Worm (Caenorhabditis elegans) whole organism, L2 larva: ENCODE data around the gene eif-3.L.

Source experiments
- C34F6.9 ChIP-seq: fragments of 150-350 bp; optimal IDR thresholded peaks from 2 replicates; lab custom pipeline; 2014; ENCODE audit warnings: missing biosample characterization, missing genetic modification characterization
- F13H6.1 ChIP-seq: sonication (generic microtip); optimal IDR thresholded peaks from 2 replicates; lab custom pipeline; 2016; ENCODE audit warnings: missing genetic modification characterization, missing compliant biosample characterization
- R02D3.7 ChIP-seq: fragments of 150-350 bp; optimal IDR thresholded peaks from 2 replicates; lab custom pipeline; 2014; ENCODE audit warnings: missing biosample characterization, missing genetic modification characterization
- Y55F3AM.14 ChIP-seq: fragments of 200-800 bp; sonication (Bioruptor generic); optimal IDR thresholded peaks from 2 replicates; lab custom pipeline; 2018; ENCODE audit warnings: mild to moderate bottlenecking, missing genetic modification characterization, missing compliant biosample characterization
- ZK546.5 ChIP-seq: sonication (generic microtip); optimal IDR thresholded peaks from 2 replicates; lab custom pipeline; 2017; ENCODE audit warnings: missing biosample characterization, missing genetic modification characterization
- alr-1 ChIP-seq: fragments of 150-350 bp; optimal IDR thresholded peaks from 2 replicates; lab custom pipeline; 2014; ENCODE audit warnings: missing biosample characterization, missing genetic modification characterization
- aly-2 ChIP-seq: fragments of 150-350 bp; optimal IDR thresholded peaks from 2 replicates; lab custom pipeline; 2014; ENCODE audit warnings: missing biosample characterization, missing genetic modification characterization
- blmp-1 ChIP-seq: sonication (generic microtip); optimal IDR thresholded peaks from 2 replicates; lab custom pipeline; 2017; ENCODE audit warnings: missing genetic modification characterization, mild to moderate bottlenecking, missing compliant biosample characterization, antibody characterized with exemption, moderate library complexity; ENCODE audit not compliant: insufficient read depth
- ceh-82 ChIP-seq: fragments of 150-350 bp; optimal IDR thresholded peaks from 2 replicates; lab custom pipeline; 2014; ENCODE audit warnings: missing biosample characterization, missing genetic modification characterization
- crh-2 ChIP-seq: sonication (generic microtip); optimal IDR thresholded peaks from 2 replicates; lab custom pipeline; 2017; ENCODE audit warnings: missing biosample characterization, missing genetic modification characterization
- dmd-4 ChIP-seq: sonication (generic microtip); optimal IDR thresholded peaks from 2 replicates; lab custom pipeline; 2017; ENCODE audit warnings: missing biosample characterization, missing genetic modification characterization
- egl-27 ChIP-seq: sonication (generic microtip); optimal IDR thresholded peaks from 3 replicates; lab custom pipeline; 2017; ENCODE audit warnings: missing biosample characterization, missing genetic modification reagents, missing genetic modification characterization
- elt-1 ChIP-seq: fragments of 150-350 bp; optimal IDR thresholded peaks from 2 replicates; lab custom pipeline; 2014; ENCODE audit warnings: missing biosample characterization, missing genetic modification characterization
- elt-3 ChIP-seq: sonication (generic microtip); optimal IDR thresholded peaks from 2 replicates; lab custom pipeline; 2017; ENCODE audit warnings: missing biosample characterization, missing genetic modification characterization
- fos-1 ChIP-seq: fragments of 150-350 bp; optimal IDR thresholded peaks from 2 replicates; lab custom pipeline; 2014; ENCODE audit warnings: missing biosample characterization, missing genetic modification characterization
- gmeb-1 ChIP-seq: fragments of 150-350 bp; optimal IDR thresholded peaks from 2 replicates; lab custom pipeline; 2014; ENCODE audit warnings: missing biosample characterization, missing genetic modification characterization
- lin-11 ChIP-seq: fragments of 150-350 bp; sonication (generic microtip); optimal IDR thresholded peaks from 2 replicates; lab custom pipeline; 2014; ENCODE audit warnings: missing biosample characterization, missing genetic modification characterization, inconsistent platforms, mixed read lengths
- lin-13 ChIP-seq: fragments of 150-350 bp; optimal IDR thresholded peaks from 2 replicates; lab custom pipeline; 2014; ENCODE audit warnings: missing biosample characterization, missing genetic modification reagents, missing genetic modification characterization
- lin-39 ChIP-seq: fragments of 150-350 bp; optimal IDR thresholded peaks from 2 replicates; lab custom pipeline; 2014; ENCODE audit warnings: missing biosample characterization, missing genetic modification reagents, missing genetic modification characterization
- lsy-2 ChIP-seq, 2 experiments: fragments of 150-350 bp in 1 of 2; sonication (generic microtip) in 1 of 2; optimal IDR thresholded peaks; 2 replicates each; lab custom pipeline; 2014 to 2017; ENCODE audit warnings: missing biosample characterization in 2 of 2, missing genetic modification characterization in 2 of 2
- mab-5 ChIP-seq: fragments of 150-350 bp; optimal IDR thresholded peaks from 2 replicates; lab custom pipeline; 2014; ENCODE audit warnings: missing biosample characterization, missing genetic modification characterization
- mdl-1 ChIP-seq, 2 experiments: fragments of 150-350 bp in 1 of 2; sonication (generic microtip) in 1 of 2; optimal IDR thresholded peaks; 2 replicates each; lab custom pipeline; 2017; ENCODE audit warnings: missing biosample characterization in 2 of 2, missing genetic modification characterization in 2 of 2
- nhr-10 ChIP-seq: sonication (generic microtip); optimal IDR thresholded peaks from 2 replicates; lab custom pipeline; 2017; ENCODE audit warnings: missing biosample characterization, missing genetic modification characterization
- nhr-11 ChIP-seq: fragments of 150-350 bp; optimal IDR thresholded peaks from 2 replicates; lab custom pipeline; 2014; ENCODE audit warnings: missing biosample characterization, missing genetic modification characterization
- nhr-12 ChIP-seq: fragments of 150-350 bp; optimal IDR thresholded peaks from 2 replicates; lab custom pipeline; 2014; ENCODE audit warnings: missing biosample characterization, missing genetic modification characterization
- nhr-129 ChIP-seq: fragments of 150-350 bp; optimal IDR thresholded peaks from 2 replicates; lab custom pipeline; 2014; ENCODE audit warnings: missing biosample characterization, missing genetic modification characterization
- nhr-21 ChIP-seq: fragments of 150-350 bp; optimal IDR thresholded peaks from 2 replicates; lab custom pipeline; 2014; ENCODE audit warnings: missing biosample characterization, missing genetic modification characterization
- nhr-23 ChIP-seq: fragments of 150-350 bp; optimal IDR thresholded peaks from 2 replicates; lab custom pipeline; 2014; ENCODE audit warnings: missing biosample characterization, missing genetic modification reagents, missing genetic modification characterization
- nhr-237 ChIP-seq: fragments of 150-350 bp; optimal IDR thresholded peaks from 2 replicates; lab custom pipeline; 2014; ENCODE audit warnings: missing biosample characterization, missing genetic modification characterization
- nhr-25 ChIP-seq: fragments of 150-350 bp; sonication (generic microtip); optimal IDR thresholded peaks from 3 replicates; lab custom pipeline; 2014; ENCODE audit warnings: missing biosample characterization, missing genetic modification characterization
- nhr-77 ChIP-seq: fragments of 150-350 bp; optimal IDR thresholded peaks from 2 replicates; lab custom pipeline; 2014; ENCODE audit warnings: missing biosample characterization, missing genetic modification characterization
- peb-1 ChIP-seq: fragments of 150-350 bp; optimal IDR thresholded peaks from 2 replicates; lab custom pipeline; 2014; ENCODE audit warnings: missing biosample characterization, missing genetic modification characterization
- skn-1 ChIP-seq: sonication (generic microtip); optimal IDR thresholded peaks from 2 replicates; lab custom pipeline; 2017; ENCODE audit warnings: missing biosample characterization, missing genetic modification characterization
- sma-3 ChIP-seq: sonication (generic microtip); optimal IDR thresholded peaks from 2 replicates; lab custom pipeline; 2016; ENCODE audit warnings: missing genetic modification reagents, missing genetic modification characterization, missing compliant biosample characterization
- sma-9 ChIP-seq, 2 experiments: fragments of 150-350 bp in 1 of 2; sonication (generic microtip) in 1 of 2; optimal IDR thresholded peaks; 2 replicates each; lab custom pipeline; 2014 to 2016; ENCODE audit warnings: missing genetic modification characterization in 2 of 2, mild to moderate bottlenecking in 1 of 2, missing biosample characterization in 1 of 2, missing compliant biosample characterization in 1 of 2, missing genetic modification reagents in 1 of 2, moderate library complexity in 1 of 2
- snpc-4 ChIP-seq: fragments of 150-350 bp; optimal IDR thresholded peaks from 2 replicates; lab custom pipeline; 2014; ENCODE audit warnings: missing biosample characterization, missing genetic modification characterization
- unc-39 ChIP-seq: fragments of 150-350 bp; optimal IDR thresholded peaks from 2 replicates; lab custom pipeline; 2014; ENCODE audit warnings: missing biosample characterization, missing genetic modification characterization
- unc-55 ChIP-seq: fragments of 150-350 bp; sonication (generic microtip); optimal IDR thresholded peaks from 3 replicates; lab custom pipeline; 2014; ENCODE audit warnings: missing biosample characterization, missing genetic modification reagents, missing genetic modification characterization
- unc-62 ChIP-seq: fragments of 150-350 bp; optimal IDR thresholded peaks from 2 replicates; lab custom pipeline; 2014; ENCODE audit warnings: missing biosample characterization, missing genetic modification reagents, missing genetic modification characterization
- zag-1 ChIP-seq: fragments of 150-350 bp; optimal IDR thresholded peaks from 2 replicates; lab custom pipeline; 2014; ENCODE audit warnings: missing biosample characterization, missing genetic modification characterization
- ztf-1 ChIP-seq: fragments of 200-800 bp; sonication (Bioruptor generic); conservative IDR thresholded peaks from 2 replicates; pipeline ENCODE4 v1.3.6; 2022; ENCODE audit warnings: missing genetic modification characterization, missing compliant biosample characterization
- ztf-11 ChIP-seq: sonication (generic microtip); optimal IDR thresholded peaks from 2 replicates; lab custom pipeline; 2017; ENCODE audit warnings: missing biosample characterization, missing genetic modification characterization
- ztf-4 ChIP-seq: fragments of 150-350 bp; optimal IDR thresholded peaks from 2 replicates; lab custom pipeline; 2014; ENCODE audit warnings: missing biosample characterization, missing genetic modification characterization

Gene eif-3.L

DNA sequence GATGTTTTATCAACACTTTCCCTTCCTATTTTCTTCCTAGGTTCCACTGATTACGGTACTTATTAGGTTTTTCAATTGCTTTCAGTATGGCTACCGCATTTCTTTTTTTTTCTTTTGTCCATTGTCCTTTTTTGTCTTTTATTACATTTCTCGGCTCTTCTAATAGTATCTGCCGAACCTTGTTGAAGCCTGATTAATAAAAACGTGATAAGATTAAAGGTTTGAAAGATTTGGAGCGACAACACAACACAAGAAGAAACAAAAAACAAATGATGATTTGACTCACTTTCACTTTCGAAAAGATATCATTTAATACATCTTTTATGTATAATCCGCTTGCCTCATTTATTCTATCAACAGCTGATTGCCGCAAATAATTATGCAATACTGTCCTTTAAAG is 42.7 kb upstream of the eif-3.L start, which contains the start of gene C25H3.15:
Gene C25H3.15 (plus strand): TSS at position 301 of the 400 bp plus-strand sequence.
- TF ChIP-seq egl-27 (tag; lab: Kevin White, UChicago) (no peak), lin-11 (tag; lab: Kevin White, UChicago) (no peak), Y55F3AM.14 (GFP tag; lab: Kevin White, UChicago) (no peak), ceh-82 (no peak), nhr-129 (tag; lab: Kevin White, UChicago) (no peak), nhr-237 (tag; lab: Kevin White, UChicago) (no peak), unc-62 (GFP tag; lab: Kevin White, UChicago) (no peak), lin-13 (GFP tag; lab: Kevin White, UChicago) (no peak), ztf-1 (no peak), nhr-11 (tag; lab: Kevin White, UChicago) (no peak), dmd-4 (tag; lab: Kevin White, UChicago) (no peak)

DNA sequence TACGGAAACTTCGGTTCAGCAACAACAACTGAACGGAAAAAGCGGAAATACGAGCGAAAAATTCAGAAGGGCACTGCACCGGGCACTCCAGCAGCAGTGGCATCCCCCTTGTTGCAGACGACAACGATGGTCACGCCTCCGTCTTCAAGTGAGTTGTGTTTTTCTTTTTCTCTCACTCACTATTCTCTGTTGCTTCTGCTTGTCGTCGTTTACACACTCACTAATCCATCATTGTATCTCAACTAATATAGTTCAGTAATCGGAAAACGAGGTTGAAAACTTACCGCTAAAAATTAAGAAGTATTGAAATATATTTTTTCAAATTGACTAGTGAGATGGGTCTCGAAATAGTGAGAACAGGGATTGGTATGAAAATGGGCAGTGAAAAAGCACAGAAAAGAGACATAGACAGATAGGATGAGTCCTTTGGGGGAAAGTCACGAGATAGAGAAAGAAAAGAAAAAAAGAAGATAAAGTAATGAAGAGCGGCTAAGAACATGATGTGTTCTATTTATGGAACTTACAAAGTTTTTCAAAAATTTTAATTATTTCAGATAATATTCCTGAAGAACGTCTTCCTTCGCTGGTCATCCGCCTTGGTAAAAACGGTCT is 41.0 kb upstream of the eif-3.L start:
- TF ChIP-seq R02D3.7 (tag; lab: Kevin White, UChicago) (no peak), nhr-25 (tag; lab: Kevin White, UChicago) (no peak), unc-39 (tag; lab: Kevin White, UChicago) (no peak), ztf-11 (tag; lab: Kevin White, UChicago) (no peak), elt-3 (tag; lab: Kevin White, UChicago) (no peak), zag-1 (tag; lab: Kevin White, UChicago) (no peak), elt-1 (no peak), snpc-4 (tag; lab: Kevin White, UChicago) (no peak), peb-1 (tag; lab: Kevin White, UChicago) (no peak), ztf-1 (no peak), lin-39 (no peak), crh-2 (tag; lab: Kevin White, UChicago) (peak; percentile 39), nhr-21 (tag; lab: Kevin White, UChicago) (no peak), egl-27 (tag; lab: Kevin White, UChicago) (no peak), lin-13 (GFP tag; lab: Kevin White, UChicago) (no peak), sma-3 (GFP tag; lab: Kevin White, UChicago) (no peak), fos-1 (tag; lab: Kevin White, UChicago) (no peak), nhr-12 (tag; lab: Kevin White, UChicago) (no peak), lin-11 (tag; lab: Kevin White, UChicago) (no peak), unc-55 (peak; percentile 44), mdl-1 (tag; optimal IDR thresholded peaks at IDR 0.05; lab: Kevin White, UChicago) (no peak), Y55F3AM.14 (GFP tag; lab: Kevin White, UChicago) (no peak), nhr-10 (tag; lab: Kevin White, UChicago) (no peak), F13H6.1 (no peak), skn-1 (tag; lab: Kevin White, UChicago) (no peak), lsy-2 (tag; optimal IDR thresholded peaks at IDR 0.05; lab: Kevin White, UChicago) (peak in 1 of 2 experiments; percentile 49), C34F6.9 (tag; lab: Kevin White, UChicago) (peak; percentile 29), sma-9 (GFP tag; optimal IDR thresholded peaks at IDR 0.05; lab: Kevin White, UChicago) (peak; percentile 4), sma-9 (tag; optimal IDR thresholded peaks at IDR 0.05; lab: Kevin White, UChicago) (no peak), dmd-4 (tag; lab: Kevin White, UChicago) (no peak), nhr-23 (tag; lab: Kevin White, UChicago) (no peak), ZK546.5 (tag; lab: Kevin White, UChicago) (no peak), unc-62 (GFP tag; lab: Kevin White, UChicago) (no peak), alr-1 (tag; lab: Kevin White, UChicago) (no peak), ceh-82 (no peak), blmp-1 (tag; lab: Kevin White, UChicago) (no peak)

DNA sequence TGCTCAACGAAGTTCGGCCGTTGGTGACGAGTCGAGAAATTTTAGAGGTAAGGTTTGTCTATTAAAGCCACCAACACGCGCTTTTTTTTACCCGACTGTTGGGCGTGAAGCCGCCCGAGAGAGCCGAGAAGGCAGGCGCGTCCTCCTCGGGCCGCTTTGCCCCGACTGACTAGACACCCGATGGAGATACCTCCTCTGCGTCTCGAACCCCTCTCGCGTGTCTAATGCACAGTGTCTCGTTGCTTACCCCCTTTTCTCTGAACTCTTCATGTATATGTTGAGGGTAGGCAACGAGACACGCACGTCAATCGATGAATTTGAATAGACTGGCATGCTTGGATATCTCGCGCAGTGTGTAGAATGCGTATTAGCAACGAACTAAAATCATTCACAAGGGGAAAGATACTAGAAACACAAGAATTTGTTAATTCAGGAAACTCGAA is 39.5 kb upstream of the eif-3.L start:
- TF ChIP-seq peb-1 (tag; lab: Kevin White, UChicago) (no peak), egl-27 (tag; lab: Kevin White, UChicago) (peak; percentile 58), mab-5 (tag; lab: Kevin White, UChicago) (peak; percentile 77), elt-3 (tag; lab: Kevin White, UChicago) (no peak), alr-1 (tag; lab: Kevin White, UChicago) (no peak), sma-3 (GFP tag; lab: Kevin White, UChicago) (peak; percentile 74), nhr-25 (tag; lab: Kevin White, UChicago) (peak; percentile 45), lin-39 (peak; percentile 58), unc-62 (GFP tag; lab: Kevin White, UChicago) (no peak), mdl-1 (tag; optimal IDR thresholded peaks at IDR 0.05; lab: Kevin White, UChicago) (peak; percentile 57 to 79), sma-9 (GFP tag; optimal IDR thresholded peaks at IDR 0.05; lab: Kevin White, UChicago) (peak; percentile 86), sma-9 (tag; optimal IDR thresholded peaks at IDR 0.05; lab: Kevin White, UChicago) (no peak), ZK546.5 (tag; lab: Kevin White, UChicago) (no peak), lin-11 (tag; lab: Kevin White, UChicago) (peak; percentile 96), elt-1 (no peak), gmeb-1 (tag; lab: Kevin White, UChicago) (peak; percentile 60), crh-2 (tag; lab: Kevin White, UChicago) (peak; percentile 84), aly-2 (tag; lab: Kevin White, UChicago) (no peak), lsy-2 (tag; optimal IDR thresholded peaks at IDR 0.05; lab: Kevin White, UChicago) (peak; percentile 74 to 86), C34F6.9 (tag; lab: Kevin White, UChicago) (peak; percentile 86), dmd-4 (tag; lab: Kevin White, UChicago) (no peak), F13H6.1 (peak; percentile 90), nhr-77 (tag; lab: Kevin White, UChicago) (no peak), ztf-11 (tag; lab: Kevin White, UChicago) (peak; percentile 50), ceh-82 (peak; percentile 80), R02D3.7 (tag; lab: Kevin White, UChicago) (no peak), nhr-23 (tag; lab: Kevin White, UChicago) (no peak), ztf-4 (tag; lab: Kevin White, UChicago) (peak; percentile 98), nhr-10 (tag; lab: Kevin White, UChicago) (no peak), blmp-1 (tag; lab: Kevin White, UChicago) (peak; percentile 15), unc-39 (tag; lab: Kevin White, UChicago) (no peak)
